Fruit fly (Drosophila melanogaster) whole organism, adult: ENCODE data around the gene Srp14.

Source experiments
- CG11617 ChIP-seq: fragments of 200-800 bp; sonication (Bioruptor generic); optimal IDR thresholded peaks from 2 replicates; lab custom pipeline; 2017; ENCODE audit warnings: mild to moderate bottlenecking, missing biosample characterization, missing genetic modification reagents, missing genetic modification characterization
- CG12768 ChIP-seq: fragments of 200-800 bp; sonication (Bioruptor generic); optimal IDR thresholded peaks from 2 replicates; lab custom pipeline; 2017; ENCODE audit warnings: missing biosample characterization, missing genetic modification characterization, mild to moderate bottlenecking, moderate library complexity, missing genetic modification reagents
- CG14711 ChIP-seq: fragments of 200-800 bp; sonication (Bioruptor generic); optimal IDR thresholded peaks from 2 replicates; lab custom pipeline; 2018; ENCODE audit warnings: missing biosample characterization, mild to moderate bottlenecking, missing genetic modification characterization, moderate library complexity
- CG1620 ChIP-seq: fragments of 200-800 bp; sonication (Bioruptor generic); optimal IDR thresholded peaks from 2 replicates; lab custom pipeline; 2016; ENCODE audit warnings: missing biosample characterization, missing genetic modification characterization
- CG33017 ChIP-seq: fragments of 200-800 bp; sonication (Bioruptor generic); optimal IDR thresholded peaks from 2 replicates; lab custom pipeline; 2018; ENCODE audit warnings: missing biosample characterization, mild to moderate bottlenecking, missing genetic modification characterization, moderate library complexity
- CG5204 ChIP-seq: fragments of 200-800 bp; sonication (Bioruptor generic); optimal IDR thresholded peaks from 2 replicates; lab custom pipeline; 2016; ENCODE audit warnings: missing biosample characterization, missing genetic modification characterization
- CG7045 ChIP-seq: fragments of 200-800 bp; sonication (Bioruptor generic); optimal IDR thresholded peaks from 2 replicates; lab custom pipeline; 2017; ENCODE audit warnings: missing biosample characterization, mild to moderate bottlenecking, missing genetic modification characterization
- CG7101 ChIP-seq: fragments of 200-800 bp; sonication (Bioruptor generic); optimal IDR thresholded peaks from 2 replicates; lab custom pipeline; 2018; ENCODE audit warnings: missing biosample characterization, mild to moderate bottlenecking, missing genetic modification characterization, moderate library complexity
- Clk ChIP-seq: fragments of 200-800 bp; sonication (Bioruptor generic); optimal IDR thresholded peaks from 2 replicates; lab custom pipeline; 2017; ENCODE audit warnings: missing biosample characterization, missing genetic modification characterization
- Crg-1 ChIP-seq: fragments of 200-800 bp; sonication (Bioruptor generic); optimal IDR thresholded peaks from 2 replicates; lab custom pipeline; 2016; ENCODE audit warnings: missing biosample characterization, missing genetic modification characterization
- Hr96 ChIP-seq: fragments of 200-800 bp; sonication (Bioruptor generic); optimal IDR thresholded peaks from 2 replicates; lab custom pipeline; 2016; ENCODE audit warnings: missing biosample characterization, missing genetic modification characterization
- Mnt ChIP-seq: fragments of 200-800 bp; sonication (Bioruptor generic); optimal IDR thresholded peaks from 2 replicates; lab custom pipeline; 2016; ENCODE audit warnings: missing biosample characterization, mild to moderate bottlenecking, missing genetic modification characterization
- bab1 ChIP-seq: fragments of 200-800 bp; sonication (Bioruptor generic); optimal IDR thresholded peaks from 3 replicates; lab custom pipeline; 2019; ENCODE audit warnings: missing biosample characterization, mild to moderate bottlenecking, missing genetic modification characterization, moderate library complexity
- cic ChIP-seq: fragments of 200-800 bp; sonication (Bioruptor generic); optimal IDR thresholded peaks from 2 replicates; lab custom pipeline; 2017; ENCODE audit warnings: missing biosample characterization, mild to moderate bottlenecking, missing genetic modification characterization, moderate library complexity
- cnc ChIP-seq, 2 experiments: fragments of >200 bp; optimal IDR thresholded peaks; 2 replicates each; lab custom pipeline; 2017
- kay ChIP-seq: fragments of 200-800 bp; sonication (Bioruptor generic); peaks from one replicate; lab custom pipeline; 2016; ENCODE audit warnings: missing biosample characterization, missing genetic modification characterization, borderline replicate concordance
- ovo ChIP-seq: fragments of 200-800 bp; sonication (Bioruptor generic); optimal IDR thresholded peaks from 2 replicates; lab custom pipeline; 2016; ENCODE audit warnings: missing biosample characterization, missing genetic modification characterization
- pad ChIP-seq: fragments of 200-800 bp; sonication (Bioruptor generic); optimal IDR thresholded peaks from 3 replicates; lab custom pipeline; 2017; ENCODE audit warnings: missing biosample characterization, missing genetic modification characterization, mild to moderate bottlenecking, moderate library complexity, missing genetic modification reagents
- tj ChIP-seq: fragments of 200-800 bp; sonication (Bioruptor generic); optimal IDR thresholded peaks from 3 replicates; lab custom pipeline; 2017; ENCODE audit warnings: missing biosample characterization, mild to moderate bottlenecking, missing genetic modification characterization, moderate library complexity
- toe ChIP-seq: fragments of 200-800 bp; sonication (Bioruptor generic); optimal IDR thresholded peaks from 2 replicates; lab custom pipeline; 2016; ENCODE audit warnings: missing biosample characterization, missing genetic modification characterization

Srp14 gene

DNA sequence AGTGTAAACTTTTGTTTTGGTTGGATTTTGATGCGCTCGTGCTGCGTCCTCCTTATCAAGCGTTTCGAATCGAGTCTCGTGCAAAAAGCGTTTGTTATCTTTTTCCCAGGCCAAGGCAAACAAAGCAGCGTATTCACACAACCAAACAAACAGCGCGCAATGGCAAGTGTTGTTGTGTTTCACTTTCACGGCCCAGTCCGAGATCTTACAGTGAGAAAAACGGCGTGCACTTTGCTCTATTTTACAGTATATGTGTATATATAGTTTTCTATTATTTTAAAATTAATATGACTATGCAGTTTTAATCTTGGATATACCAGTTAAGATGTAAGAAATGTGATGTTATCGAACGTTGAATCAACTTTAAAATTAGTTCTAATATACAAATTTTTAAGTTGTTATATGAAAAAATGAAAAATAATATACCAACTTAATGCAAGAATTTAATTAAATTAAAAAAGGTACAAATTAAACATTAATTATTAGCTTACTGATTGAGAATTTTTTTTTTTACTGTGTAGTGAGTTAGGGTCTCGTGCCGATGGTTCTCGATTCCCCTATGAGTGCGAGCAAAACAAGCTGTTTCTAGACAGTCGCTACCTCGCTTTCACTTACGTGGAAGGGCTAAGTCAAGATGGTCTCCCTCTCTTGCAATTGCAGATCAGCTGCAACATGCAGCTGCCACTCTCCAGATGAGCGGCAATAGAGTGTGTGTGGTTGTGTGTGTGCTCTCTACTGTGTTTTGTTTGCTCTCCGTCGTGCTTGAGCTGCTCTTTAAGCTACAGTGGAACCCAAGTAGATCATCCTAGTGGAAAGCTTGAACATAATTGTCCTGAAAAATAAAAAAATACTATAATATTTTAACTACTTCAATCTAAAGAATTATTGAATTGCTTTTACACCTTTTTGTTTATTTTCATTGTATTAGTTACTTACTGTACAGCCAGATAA is 14.6 kb downstream of the Srp14 start:
- peak; percentile 79 for TF ChIP-seq CG11617
- no peak for TF ChIP-seq Mnt (GFP tag; lab: Kevin White, UChicago)
- no peak for TF ChIP-seq cnc (optimal IDR thresholded peaks at IDR 0.05; lab: Kevin White, UChicago)
- peak; percentile 51 for TF ChIP-seq tj
- TF ChIP-seq CG7101 (tag; lab: Kevin White, UChicago) = peak; percentile 84
- peak; percentile 72 for TF ChIP-seq CG12768 (GFP tag; lab: Kevin White, UChicago)
- peak; percentile 84 for TF ChIP-seq CG33017
- no peak for TF ChIP-seq CG1620 (GFP tag; lab: Kevin White, UChicago)
- TF ChIP-seq CG5204 (GFP tag; lab: Kevin White, UChicago) = no peak
- TF ChIP-seq pad (GFP tag; lab: Kevin White, UChicago) = peak; percentile 66
- TF ChIP-seq Hr96 (GFP tag; lab: Kevin White, UChicago) = no peak
- TF ChIP-seq Crg-1 = no peak
- no peak for TF ChIP-seq ovo (GFP tag; lab: Kevin White, UChicago)
- TF ChIP-seq cic (GFP tag; lab: Kevin White, UChicago) = no peak
- peak; percentile 86 for TF ChIP-seq CG14711 (tag; lab: Kevin White, UChicago)
- TF ChIP-seq CG7045 (GFP tag; lab: Kevin White, UChicago) = peak; percentile 74
- TF ChIP-seq kay (GFP tag; lab: Kevin White, UChicago) = no peak
- TF ChIP-seq toe (GFP tag; lab: Kevin White, UChicago) = no peak
- peak; percentile 15 for TF ChIP-seq Clk (GFP tag; lab: Kevin White, UChicago)
- peak; percentile 87 for TF ChIP-seq bab1 (GFP tag; lab: Kevin White, UChicago)

DNA sequence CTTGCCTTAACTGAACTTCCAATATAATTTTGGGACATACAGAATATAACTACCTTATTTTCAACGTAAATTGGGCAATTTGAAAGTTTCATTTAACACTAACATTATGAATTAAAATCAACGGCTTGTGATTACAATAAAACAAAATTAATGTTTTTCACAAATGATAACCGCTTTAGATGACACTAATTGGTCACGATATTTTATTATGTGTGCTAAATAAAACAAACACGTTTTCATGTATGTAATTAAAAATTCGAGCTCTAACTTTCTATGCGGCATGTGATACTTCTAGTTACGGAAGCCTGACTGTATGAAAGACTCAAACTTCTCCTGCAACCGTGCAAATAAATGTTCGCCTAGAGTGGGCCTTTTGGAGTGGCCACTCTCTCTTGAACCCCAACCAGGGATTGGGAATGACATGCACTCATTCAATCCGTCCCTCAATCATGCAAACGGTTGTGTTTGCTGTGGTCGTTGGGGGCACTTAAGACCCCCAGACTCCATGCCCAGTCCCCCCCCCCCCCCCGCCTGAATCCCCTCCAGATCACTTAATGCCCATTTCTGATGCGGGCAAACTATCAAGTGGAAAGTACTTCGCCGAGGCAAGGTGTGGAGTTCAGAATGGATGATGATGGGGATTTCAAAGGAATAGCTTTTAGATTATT is 15.4 kb downstream of the Srp14 start:
- TF ChIP-seq bab1 (GFP tag; lab: Kevin White, UChicago) = no peak
- no peak for TF ChIP-seq CG7101 (tag; lab: Kevin White, UChicago)
- no peak for TF ChIP-seq Crg-1
- no peak for TF ChIP-seq pad (GFP tag; lab: Kevin White, UChicago)
- no peak for TF ChIP-seq Mnt (GFP tag; lab: Kevin White, UChicago)
- TF ChIP-seq CG11617 = no peak

DNA sequence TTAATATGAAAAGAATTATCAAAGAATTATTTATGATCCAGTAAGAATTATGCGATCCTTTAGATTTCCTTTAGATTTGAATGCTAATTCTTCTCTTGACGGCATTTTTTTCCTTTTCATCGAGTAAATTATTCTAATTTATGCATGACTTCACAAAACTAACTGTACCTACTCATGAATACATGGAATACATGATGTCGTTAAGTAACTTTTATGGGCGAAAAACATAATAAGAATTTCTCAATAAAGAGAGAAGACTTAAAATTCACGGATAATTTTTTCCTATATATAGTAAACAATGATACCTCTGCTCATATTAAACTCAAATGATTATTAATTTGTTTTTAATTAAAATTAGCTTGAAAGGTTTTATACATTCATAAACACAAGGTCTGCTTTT is 16.0 kb downstream of the Srp14 start:
- no peak for TF ChIP-seq ovo (GFP tag; lab: Kevin White, UChicago)
- no peak for TF ChIP-seq Crg-1
- no peak for TF ChIP-seq CG12768 (GFP tag; lab: Kevin White, UChicago)
- TF ChIP-seq pad (GFP tag; lab: Kevin White, UChicago) = no peak
- TF ChIP-seq CG33017 = no peak
- TF ChIP-seq Mnt (GFP tag; lab: Kevin White, UChicago) = no peak
- no peak for TF ChIP-seq CG5204 (GFP tag; lab: Kevin White, UChicago)
- TF ChIP-seq kay (GFP tag; lab: Kevin White, UChicago) = no peak
- no peak for TF ChIP-seq Clk (GFP tag; lab: Kevin White, UChicago)
- no peak for TF ChIP-seq CG7101 (tag; lab: Kevin White, UChicago)
- no peak for TF ChIP-seq bab1 (GFP tag; lab: Kevin White, UChicago)

DNA sequence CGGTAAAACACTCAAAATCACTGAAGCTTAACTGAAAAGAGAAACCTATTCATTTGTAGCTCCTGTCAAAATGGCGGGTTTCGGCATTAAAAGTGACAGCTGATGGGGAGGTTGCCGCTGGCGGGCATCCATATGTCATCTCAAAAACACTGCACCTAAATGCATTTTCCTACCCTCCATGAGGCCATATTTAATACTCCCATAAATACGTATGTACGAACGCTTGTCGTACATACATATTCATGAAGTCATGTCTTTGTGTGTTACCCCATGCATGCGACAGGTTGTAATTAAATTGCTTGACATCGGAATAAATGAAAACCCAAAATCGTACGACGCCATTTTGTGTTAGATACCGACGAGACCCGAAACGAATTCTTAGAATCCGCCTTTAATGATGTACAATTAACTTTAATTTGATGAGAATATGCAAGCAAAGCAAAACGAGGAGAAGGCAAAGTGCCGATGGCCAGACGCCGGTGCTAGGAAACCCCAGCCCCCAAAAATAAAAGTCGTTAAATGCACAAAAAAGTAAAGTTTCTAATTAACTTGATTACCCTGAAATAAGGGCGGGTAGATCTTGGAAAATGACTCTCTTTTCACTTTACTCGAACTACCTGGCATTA is 16.5 kb downstream of the Srp14 start:
- no peak for TF ChIP-seq Clk (GFP tag; lab: Kevin White, UChicago)
- TF ChIP-seq tj = peak; percentile 10
- TF ChIP-seq ovo (GFP tag; lab: Kevin White, UChicago) = no peak

DNA sequence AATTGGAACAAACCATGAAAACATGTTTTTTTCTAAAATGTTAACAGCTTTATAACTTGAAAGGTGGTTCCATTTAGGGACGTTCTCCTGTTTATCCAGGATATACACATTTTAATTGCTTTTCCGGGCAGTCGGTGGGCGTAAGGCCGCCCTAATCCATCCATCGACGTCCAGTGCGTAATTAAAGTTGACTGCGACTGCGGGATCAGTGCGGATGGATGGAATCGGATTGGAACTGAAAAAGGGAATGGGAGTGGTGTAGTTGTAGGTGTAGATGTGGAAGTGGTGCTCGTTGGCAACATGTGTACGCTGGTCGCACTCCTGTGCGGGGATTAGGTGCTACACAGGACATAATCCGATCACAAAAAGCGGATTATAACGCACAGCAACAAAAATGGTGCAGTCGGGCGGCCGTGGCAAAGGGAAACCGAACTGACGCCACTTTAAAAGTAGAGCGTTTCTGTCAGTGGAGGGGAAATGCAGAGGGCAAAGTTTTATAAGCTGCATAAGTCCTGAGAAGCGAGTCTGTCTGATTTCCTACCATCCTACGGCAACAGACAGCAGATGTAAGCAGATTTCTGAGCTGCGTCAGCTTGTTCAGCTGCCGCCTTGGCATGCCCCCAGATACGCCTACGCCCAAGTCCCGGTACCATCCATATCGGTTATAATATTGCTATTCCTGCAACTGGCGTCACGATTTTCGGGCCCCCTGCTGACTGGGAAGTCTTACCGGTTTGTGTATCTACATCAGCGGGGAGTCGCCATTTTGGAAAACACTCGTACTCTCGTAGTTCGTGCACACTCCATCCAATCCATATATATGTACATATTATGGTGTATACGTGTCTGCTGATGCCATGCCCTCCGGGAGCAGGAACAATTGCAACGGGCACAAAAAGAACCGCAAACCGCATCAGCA is 17.8 kb downstream of the Srp14 start:
- no peak for TF ChIP-seq cic (GFP tag; lab: Kevin White, UChicago)
- no peak for TF ChIP-seq CG11617
- no peak for TF ChIP-seq CG33017
- TF ChIP-seq cnc (optimal IDR thresholded peaks at IDR 0.05; lab: Kevin White, UChicago) = no peak
- TF ChIP-seq toe (GFP tag; lab: Kevin White, UChicago) = no peak
- TF ChIP-seq CG12768 (GFP tag; lab: Kevin White, UChicago) = no peak
- no peak for TF ChIP-seq Mnt (GFP tag; lab: Kevin White, UChicago)
- TF ChIP-seq tj = no peak
- no peak for TF ChIP-seq CG7045 (GFP tag; lab: Kevin White, UChicago)
- no peak for TF ChIP-seq CG1620 (GFP tag; lab: Kevin White, UChicago)
- TF ChIP-seq CG7101 (tag; lab: Kevin White, UChicago) = no peak
- no peak for TF ChIP-seq Clk (GFP tag; lab: Kevin White, UChicago)
- TF ChIP-seq CG14711 (tag; lab: Kevin White, UChicago) = no peak
- no peak for TF ChIP-seq pad (GFP tag; lab: Kevin White, UChicago)
- TF ChIP-seq Hr96 (GFP tag; lab: Kevin White, UChicago) = no peak
- no peak for TF ChIP-seq kay (GFP tag; lab: Kevin White, UChicago)
- no peak for TF ChIP-seq Crg-1
- no peak for TF ChIP-seq CG5204 (GFP tag; lab: Kevin White, UChicago)
